Worm (Caenorhabditis elegans): ENCODE results near the gene str-264.

DNA sequence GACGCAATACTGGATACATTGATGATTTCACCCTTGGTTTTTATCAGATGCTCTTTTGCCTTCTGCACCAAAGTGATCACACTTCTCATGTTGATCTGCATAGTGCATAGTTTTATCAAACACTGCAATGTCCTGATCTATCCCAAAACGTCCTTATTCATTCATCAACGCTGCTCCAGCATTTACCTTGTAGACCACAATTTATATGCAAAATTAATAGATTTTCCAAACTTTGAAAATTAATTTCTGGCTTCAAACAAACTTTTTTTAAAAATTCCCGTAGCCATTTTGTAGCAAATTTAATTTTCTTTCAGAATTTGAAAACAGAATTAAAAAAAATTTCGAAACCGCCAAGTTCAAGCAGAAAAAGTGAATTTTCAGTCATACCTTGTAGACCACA, 7.9 kb downstream of the str-264 start, which contains the start of gene C06B8.3:
- TF ChIP-seq aly-2 (tag; optimal IDR thresholded peaks at IDR 0.05) (no peak), nhr-12 (tag; optimal IDR thresholded peaks at IDR 0.05) (no peak), ztf-11 (tag; optimal IDR thresholded peaks at IDR 0.05) (no peak), nhr-76 (tag; optimal IDR thresholded peaks at IDR 0.05) (no peak)

All from whole organism, L3 larva.